Fruit fly (Drosophila melanogaster): ENCODE results near the gene CG14104.

CG14104 gene

dm6 chr3L:19807103-19807502, at the start of gene CG14104, which contains the start of gene Kap-alpha1:
Gene CG14104 (minus strand): TSS chr3L:19807199.
Gene Kap-alpha1 (plus strand): TSS chr3L:19807232.
- no peak for TF ChIP-seq h (optimal IDR thresholded peaks at IDR 0.05)
- TF ChIP-seq Myc (optimal IDR thresholded peaks at IDR 0.05): no peak

DNA sequence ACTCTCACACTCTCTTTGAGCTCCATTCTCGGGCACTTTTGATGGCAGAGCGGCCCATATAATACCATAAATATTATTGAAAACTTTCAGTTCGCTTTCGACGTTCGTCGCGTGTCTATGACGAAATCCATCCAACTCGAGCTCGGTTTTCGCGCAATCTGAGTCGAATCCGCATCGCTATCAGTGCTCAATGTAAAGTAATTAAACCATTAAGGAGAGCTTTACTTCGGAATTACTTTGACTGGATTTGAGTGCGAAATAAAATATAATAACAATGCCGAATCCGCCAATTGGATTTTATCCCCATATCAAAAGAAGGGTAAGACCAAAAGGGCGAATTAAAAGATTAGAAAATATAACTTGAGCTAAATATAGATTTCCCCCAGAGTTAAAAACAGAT, 41.1 kb upstream of the CG14104 start:
- TF ChIP-seq Myc (optimal IDR thresholded peaks at IDR 0.05) (no peak), psq (optimal IDR thresholded peaks at IDR 0.05) (no peak), ttk (optimal IDR thresholded peaks at IDR 0.05) (no peak), h (optimal IDR thresholded peaks at IDR 0.05) (no peak), Sin3A (optimal IDR thresholded peaks at IDR 0.05) (no peak), insv (optimal IDR thresholded peaks at IDR 0.05) (no peak)

dm6 chr3L:19846960-19847359, 40.0 kb upstream of the CG14104 start:
- TF ChIP-seq Myc (optimal IDR thresholded peaks at IDR 0.05) (no peak), psq (optimal IDR thresholded peaks at IDR 0.05) (no peak), h (optimal IDR thresholded peaks at IDR 0.05) (no peak), insv (optimal IDR thresholded peaks at IDR 0.05) (no peak), ttk (optimal IDR thresholded peaks at IDR 0.05) (no peak), Sin3A (optimal IDR thresholded peaks at IDR 0.05) (no peak)

DNA sequence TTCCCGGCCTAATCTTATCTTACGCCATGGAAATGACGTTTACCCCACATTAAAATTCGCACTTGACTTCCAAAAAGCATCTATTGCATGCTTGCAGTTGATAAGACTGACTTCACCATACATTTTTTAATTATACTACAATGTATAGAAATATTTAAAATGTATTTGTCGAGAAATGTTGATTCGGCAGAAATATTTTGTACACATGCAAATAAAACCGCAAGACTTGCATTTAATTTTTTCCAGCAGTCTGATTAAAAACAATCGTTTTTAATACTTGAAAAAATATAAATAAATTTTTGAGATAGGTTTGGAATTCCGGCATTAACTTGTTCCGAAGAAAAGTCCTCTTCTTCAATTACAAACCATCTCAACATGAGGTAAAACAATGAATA, 38.9 kb upstream of the CG14104 start:
- no peak for TF ChIP-seq ttk (optimal IDR thresholded peaks at IDR 0.05)
- no peak for TF ChIP-seq psq (optimal IDR thresholded peaks at IDR 0.05)
- no peak for TF ChIP-seq insv (optimal IDR thresholded peaks at IDR 0.05)
- TF ChIP-seq Sin3A (optimal IDR thresholded peaks at IDR 0.05): no peak
- no peak for TF ChIP-seq h (optimal IDR thresholded peaks at IDR 0.05)
- TF ChIP-seq Myc (optimal IDR thresholded peaks at IDR 0.05): no peak

DNA sequence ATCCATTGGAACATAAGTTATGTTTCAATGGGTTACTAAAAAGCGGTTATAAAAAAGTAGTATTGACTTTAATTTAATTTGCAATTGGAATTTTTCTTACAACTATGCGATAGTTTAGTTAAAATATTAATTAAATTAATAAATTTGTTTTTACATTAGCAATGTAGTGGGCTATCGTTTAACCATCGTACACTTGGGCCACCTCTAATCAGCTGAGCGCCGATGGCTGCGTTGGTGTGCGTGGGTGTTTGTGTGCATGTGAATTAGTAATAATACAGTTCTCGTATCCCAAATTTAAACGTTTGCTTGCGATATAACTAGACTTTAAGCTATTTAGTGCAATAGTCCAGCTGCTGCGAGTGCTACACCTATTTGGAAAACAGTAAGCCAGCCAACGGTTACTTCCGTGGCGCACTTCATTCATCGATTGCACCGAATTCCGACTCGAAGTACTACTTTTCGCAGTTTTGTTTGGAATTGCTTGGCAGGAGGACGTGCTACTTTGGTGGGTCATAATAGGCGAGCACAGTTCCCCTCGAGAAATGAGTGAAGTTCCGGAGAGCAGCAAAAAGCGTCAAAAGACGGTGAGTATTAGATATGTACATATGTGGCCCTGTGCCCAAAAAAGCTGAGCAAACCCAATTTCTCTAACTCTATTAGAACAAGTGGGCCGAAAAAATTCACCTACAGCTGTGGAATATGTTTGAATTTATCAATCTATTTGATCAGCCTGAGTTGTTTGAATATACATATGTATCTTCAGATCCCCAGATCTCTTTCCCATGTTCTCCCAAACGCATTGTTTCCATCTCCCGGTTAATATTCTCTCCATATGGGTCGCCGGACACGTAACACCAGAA, 38.3 kb upstream of the CG14104 start, which contains the start of gene Papss:
TSS of gene Papss (plus strand) at position 247 of the 860 bp plus-strand sequence.
- TF ChIP-seq psq (optimal IDR thresholded peaks at IDR 0.05) (no peak), ttk (optimal IDR thresholded peaks at IDR 0.05) (no peak), h (optimal IDR thresholded peaks at IDR 0.05) (no peak), Myc (optimal IDR thresholded peaks at IDR 0.05) (no peak), insv (optimal IDR thresholded peaks at IDR 0.05) (no peak), Sin3A (optimal IDR thresholded peaks at IDR 0.05) (no peak)

DNA sequence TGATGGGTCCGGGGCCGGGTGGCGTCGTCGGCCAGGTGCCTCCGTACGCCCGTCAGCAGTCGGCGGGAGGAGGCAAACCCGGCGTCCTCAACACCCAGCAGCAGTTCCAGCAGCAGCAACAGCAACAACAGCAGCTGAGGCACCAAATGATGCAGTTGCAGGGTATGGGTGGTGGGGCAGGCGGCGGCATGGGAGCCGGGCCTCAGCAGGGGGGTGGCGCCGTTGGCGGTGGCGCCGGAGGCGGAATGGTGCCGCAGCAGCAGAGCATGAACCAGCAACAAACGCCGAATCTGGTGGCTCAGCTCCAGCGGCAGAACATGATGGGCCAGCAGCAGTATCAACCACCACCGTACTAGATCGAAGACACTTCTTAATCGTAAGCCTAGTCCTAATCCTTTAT, 37.5 kb upstream of the CG14104 start:
- TF ChIP-seq Myc (optimal IDR thresholded peaks at IDR 0.05) (no peak), Sin3A (optimal IDR thresholded peaks at IDR 0.05) (no peak), ttk (optimal IDR thresholded peaks at IDR 0.05) (no peak), psq (optimal IDR thresholded peaks at IDR 0.05) (no peak), h (optimal IDR thresholded peaks at IDR 0.05) (no peak), insv (optimal IDR thresholded peaks at IDR 0.05) (no peak)

DNA sequence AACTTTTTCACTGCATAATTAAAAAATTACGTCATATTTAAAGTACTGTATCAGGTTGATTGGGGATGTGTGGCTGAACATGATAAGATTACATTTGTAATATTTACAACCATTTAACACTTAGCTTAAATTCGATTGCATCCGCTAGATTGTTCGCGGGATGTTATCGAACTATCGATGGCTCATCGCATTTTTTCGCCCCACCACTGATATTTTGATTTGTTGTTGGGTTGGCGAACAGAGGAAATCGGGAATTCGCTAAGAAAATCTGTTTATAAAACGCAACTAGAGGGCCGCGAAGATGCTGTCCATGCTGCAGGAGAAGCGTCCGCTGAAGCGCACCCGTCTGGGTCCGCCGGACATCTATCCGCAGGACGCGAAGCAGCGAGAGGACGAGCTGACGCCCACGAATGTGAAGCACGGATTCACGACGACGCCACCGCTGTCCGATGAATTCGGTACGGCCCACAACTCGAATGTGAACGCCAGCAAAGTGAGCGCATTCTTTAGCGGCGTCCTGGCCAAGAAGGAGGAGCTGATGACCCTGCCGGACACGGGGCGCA, 29.5 kb upstream of the CG14104 start, which contains the start of gene kto:
TSS of gene kto (plus strand) at position 240 of the 563 bp plus-strand sequence.
- TF ChIP-seq psq (optimal IDR thresholded peaks at IDR 0.05) (no peak), h (optimal IDR thresholded peaks at IDR 0.05) (no peak), Myc (optimal IDR thresholded peaks at IDR 0.05) (no peak), ttk (optimal IDR thresholded peaks at IDR 0.05) (no peak), insv (optimal IDR thresholded peaks at IDR 0.05) (no peak), Sin3A (optimal IDR thresholded peaks at IDR 0.05) (no peak)

dm6 chr3L:19834143-19834794, 27.3 kb upstream of the CG14104 start, which contains the start of the genes trc and CG32221:
Gene trc (minus strand): TSS chr3L:19834304.
Gene CG32221 (plus strand): TSS chr3L:19834670.
- TF ChIP-seq h (optimal IDR thresholded peaks at IDR 0.05): no peak
- no peak for TF ChIP-seq insv (optimal IDR thresholded peaks at IDR 0.05)
- no peak for TF ChIP-seq ttk (optimal IDR thresholded peaks at IDR 0.05)
- TF ChIP-seq Myc (optimal IDR thresholded peaks at IDR 0.05): no peak
- no peak for TF ChIP-seq Sin3A (optimal IDR thresholded peaks at IDR 0.05)
- no peak for TF ChIP-seq psq (optimal IDR thresholded peaks at IDR 0.05)

DNA sequence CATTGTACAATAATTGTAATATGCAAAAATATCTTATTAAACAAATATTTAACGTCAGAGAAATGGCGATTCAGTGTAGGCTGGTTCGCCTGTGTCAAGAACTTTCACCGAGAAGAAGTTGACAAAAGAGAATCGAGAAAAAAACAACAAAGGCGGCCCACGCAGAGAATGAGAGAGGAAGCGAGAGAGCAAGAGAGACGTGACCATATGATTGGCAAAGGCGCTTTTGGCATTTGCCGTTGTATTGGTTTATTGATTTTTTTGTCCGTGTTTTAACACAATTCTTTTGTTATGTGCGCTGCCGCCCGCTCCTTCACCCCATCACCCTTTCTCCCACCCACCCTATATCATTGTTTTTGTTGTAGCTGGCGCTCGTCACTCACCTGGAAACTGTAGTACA, 26.2 kb upstream of the CG14104 start:
- no peak for TF ChIP-seq Sin3A (optimal IDR thresholded peaks at IDR 0.05)
- no peak for TF ChIP-seq ttk (optimal IDR thresholded peaks at IDR 0.05)
- no peak for TF ChIP-seq Myc (optimal IDR thresholded peaks at IDR 0.05)
- TF ChIP-seq psq (optimal IDR thresholded peaks at IDR 0.05): no peak
- TF ChIP-seq insv (optimal IDR thresholded peaks at IDR 0.05): no peak
- no peak for TF ChIP-seq h (optimal IDR thresholded peaks at IDR 0.05)

DNA sequence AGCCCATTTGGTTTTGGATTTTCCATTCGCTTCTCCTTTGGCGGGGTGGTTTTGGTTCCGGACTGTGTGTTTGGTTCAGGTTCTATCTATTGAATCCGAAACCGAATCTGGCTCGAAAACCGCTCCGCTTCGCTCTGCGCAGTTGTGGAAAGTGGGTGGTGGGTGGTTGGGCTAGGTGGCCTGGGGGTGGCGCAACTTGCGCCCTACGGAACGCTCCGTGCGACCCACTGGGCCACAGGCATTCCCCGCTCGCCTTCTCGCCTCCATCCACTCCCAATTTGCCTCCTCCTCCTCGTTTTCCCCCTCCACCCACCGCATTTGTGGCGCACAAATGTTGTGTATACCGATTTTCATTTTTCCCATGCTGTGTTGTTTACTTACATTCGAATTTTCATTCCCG, 11.7 kb upstream of the CG14104 start:
- TF ChIP-seq h (optimal IDR thresholded peaks at IDR 0.05): no peak
- TF ChIP-seq Sin3A (optimal IDR thresholded peaks at IDR 0.05): no peak
- no peak for TF ChIP-seq psq (optimal IDR thresholded peaks at IDR 0.05)
- no peak for TF ChIP-seq ttk (optimal IDR thresholded peaks at IDR 0.05)
- TF ChIP-seq Myc (optimal IDR thresholded peaks at IDR 0.05): no peak
- no peak for TF ChIP-seq insv (optimal IDR thresholded peaks at IDR 0.05)

DNA sequence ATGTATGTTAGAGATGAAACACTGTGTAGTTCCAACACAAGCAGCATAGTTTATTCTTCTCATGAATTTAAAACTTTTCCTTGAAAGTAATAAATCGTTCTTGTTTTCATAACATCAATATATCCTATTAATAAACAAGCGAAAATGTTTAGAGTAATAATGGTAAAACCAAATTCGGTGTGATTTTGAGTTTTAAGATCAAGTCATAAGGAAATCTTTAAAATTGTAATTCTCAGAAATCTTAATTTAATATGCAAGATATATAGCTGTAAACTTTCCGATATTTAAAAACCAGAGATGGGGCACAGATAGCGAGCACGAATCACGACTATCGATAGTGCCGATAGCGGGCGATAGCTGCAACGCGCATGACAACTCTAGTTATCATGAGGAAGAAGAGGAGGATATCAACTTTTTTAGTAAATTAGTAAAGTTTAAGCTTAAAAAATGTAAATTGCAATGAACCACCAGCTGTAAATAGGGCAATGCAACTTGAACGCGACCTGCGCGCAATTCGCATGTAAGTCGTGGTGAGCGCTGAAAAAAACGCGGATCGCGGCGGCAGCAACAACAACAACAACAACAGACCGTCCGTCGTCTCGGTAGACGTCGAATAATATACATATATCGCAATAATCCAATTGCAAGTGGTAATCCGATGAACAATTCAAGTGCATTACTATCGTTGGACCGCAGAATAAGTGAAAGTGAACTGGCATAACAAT, 11.0 kb upstream of the CG14104 start, which contains the start of the genes Fibp and Deaf1:
TSS of gene Fibp (minus strand) at position 161 of the 725 bp plus-strand sequence.
TSS of gene Deaf1 (plus strand) at position 368 of the 725 bp plus-strand sequence.
- no peak for TF ChIP-seq ttk (optimal IDR thresholded peaks at IDR 0.05)
- TF ChIP-seq h (optimal IDR thresholded peaks at IDR 0.05): no peak
- no peak for TF ChIP-seq psq (optimal IDR thresholded peaks at IDR 0.05)
- TF ChIP-seq insv (optimal IDR thresholded peaks at IDR 0.05): no peak
- no peak for TF ChIP-seq Myc (optimal IDR thresholded peaks at IDR 0.05)
- TF ChIP-seq Sin3A (optimal IDR thresholded peaks at IDR 0.05): no peak

All from Kc167 (cell line).